Worm (Caenorhabditis elegans) whole organism, L4 larva: Measurements from ENCODE around the gene nlp-43.
A peak's percentile ranks its signal among the peaks of the same experiment; 100 is the strongest.

Experiments used
- F37D6.2 ChIP-seq: sonication (generic microtip); optimal IDR thresholded peaks from 2 replicates; lab custom pipeline; 2016; ENCODE audit warnings: mild to moderate bottlenecking, missing genetic modification characterization, missing compliant biosample characterization
- R02D3.7 ChIP-seq: fragments of 150-350 bp; sonication (generic microtip); optimal IDR thresholded peaks from 3 replicates; lab custom pipeline; 2014; ENCODE audit warnings: missing biosample characterization, missing genetic modification characterization
- Y48G9A.11 ChIP-seq: fragments of 200-800 bp; sonication (Bioruptor generic); IDR thresholded peaks from 2 replicates; pipeline ENCODE4 v1.3.6; 2022; ENCODE audit warnings: missing genetic modification reagents, missing genetic modification characterization, missing compliant biosample characterization
- ZK337.2 ChIP-seq: fragments of 200-800 bp; sonication (Bioruptor generic); IDR thresholded peaks from 2 replicates; pipeline ENCODE4 v1.3.6; 2022; ENCODE audit warnings: missing genetic modification reagents, missing genetic modification characterization, missing compliant biosample characterization
- ceh-28 ChIP-seq: fragments of 150-350 bp; optimal IDR thresholded peaks from 2 replicates; lab custom pipeline; 2014; ENCODE audit warnings: missing biosample characterization, missing genetic modification reagents, missing genetic modification characterization
- ceh-44 ChIP-seq: fragments of 200-800 bp; sonication (Bioruptor generic); IDR thresholded peaks from 2 replicates; pipeline ENCODE4 v1.3.6; 2022; ENCODE audit warnings: missing genetic modification reagents, missing genetic modification characterization, missing compliant biosample characterization
- dmd-8 ChIP-seq: fragments of 200-800 bp; sonication (Bioruptor generic); IDR thresholded peaks from 2 replicates; pipeline ENCODE4 v1.3.6; 2022; ENCODE audit warnings: missing genetic modification characterization, missing compliant biosample characterization
- dpl-1 ChIP-seq: fragments of 150-350 bp; optimal IDR thresholded peaks from 2 replicates; lab custom pipeline; 2014; ENCODE audit warnings: missing biosample characterization, missing genetic modification reagents, missing genetic modification characterization
- dve-1 ChIP-seq: sonication (generic microtip); optimal IDR thresholded peaks from 2 replicates; lab custom pipeline; 2017; ENCODE audit warnings: antibody characterized with exemption, mild to moderate bottlenecking, missing genetic modification characterization, missing compliant biosample characterization; ENCODE audit not compliant: insufficient read depth
- fos-1 ChIP-seq: fragments of 150-350 bp; optimal IDR thresholded peaks from 2 replicates; lab custom pipeline; 2014; ENCODE audit warnings: missing biosample characterization, missing genetic modification characterization
- hif-1 ChIP-seq, 2 experiments: sonication (generic microtip); optimal IDR thresholded peaks; 2 replicates each; lab custom pipeline; 2016 to 2017; ENCODE audit warnings: missing compliant biosample characterization in 2 of 2, missing genetic modification characterization in 2 of 2, missing genetic modification reagents in 2 of 2, missing genotype in 2 of 2, mild to moderate bottlenecking in 1 of 2
- hlh-11 ChIP-seq: fragments of 200-800 bp; sonication (Bioruptor generic); optimal IDR thresholded peaks from 2 replicates; lab custom pipeline; 2018; ENCODE audit warnings: mild to moderate bottlenecking, missing genetic modification characterization, missing compliant biosample characterization
- hlh-30 ChIP-seq: sonication (generic microtip); optimal IDR thresholded peaks from 2 replicates; lab custom pipeline; 2017; ENCODE audit warnings: antibody characterized with exemption, mild to moderate bottlenecking, missing genetic modification characterization, missing compliant biosample characterization; ENCODE audit not compliant: insufficient read depth
- lin-15B ChIP-seq: fragments of 150-350 bp; sonication (generic microtip); optimal IDR thresholded peaks from 3 replicates; lab custom pipeline; 2014; ENCODE audit warnings: missing biosample characterization, missing genetic modification characterization
- lin-29 ChIP-seq: fragments of 200-800 bp; sonication (Bioruptor generic); IDR thresholded peaks from 2 replicates; pipeline ENCODE4 v1.3.6; 2022; ENCODE audit warnings: missing genetic modification reagents, missing genetic modification characterization, missing compliant biosample characterization
- lsy-2 ChIP-seq, 2 experiments: fragments of 150-350 bp in 1 of 2; sonication (generic microtip) in 1 of 2; optimal IDR thresholded peaks; 2 replicates each; lab custom pipeline; 2014 to 2017; ENCODE audit warnings: missing biosample characterization in 2 of 2, missing genetic modification characterization in 2 of 2
- mdl-1 ChIP-seq, 2 experiments: fragments of 150-350 bp in 1 of 2; sonication (generic microtip) in 1 of 2; optimal IDR thresholded peaks; 2 replicates each; lab custom pipeline; 2014 to 2017; ENCODE audit warnings: missing biosample characterization in 2 of 2, missing genetic modification characterization in 2 of 2
- mes-2 ChIP-seq: sonication (generic microtip); optimal IDR thresholded peaks from 2 replicates; lab custom pipeline; 2016; ENCODE audit warnings: missing genotype, mild to moderate bottlenecking, missing genetic modification characterization, missing compliant biosample characterization; ENCODE audit not compliant: poor library complexity, severe bottlenecking
- nhr-111 ChIP-seq: fragments of 200-800 bp; sonication (Bioruptor generic); optimal IDR thresholded peaks from 2 replicates; lab custom pipeline; 2018; ENCODE audit warnings: mild to moderate bottlenecking, missing genetic modification characterization, missing compliant biosample characterization
- nhr-237 ChIP-seq: sonication (generic microtip); optimal IDR thresholded peaks from 2 replicates; lab custom pipeline; 2017; ENCODE audit warnings: missing biosample characterization, missing genetic modification characterization
- nhr-25 ChIP-seq: sonication (generic microtip); optimal IDR thresholded peaks from 2 replicates; lab custom pipeline; 2017; ENCODE audit warnings: missing genetic modification characterization, mild to moderate bottlenecking, missing compliant biosample characterization, antibody characterized with exemption, moderate library complexity, borderline replicate concordance; ENCODE audit not compliant: insufficient read depth
- nhr-28 ChIP-seq: fragments of 150-350 bp; optimal IDR thresholded peaks from 2 replicates; lab custom pipeline; 2014; ENCODE audit warnings: missing biosample characterization, missing genetic modification characterization
- nhr-48 ChIP-seq: sonication (generic microtip); optimal IDR thresholded peaks from 2 replicates; lab custom pipeline; 2016; ENCODE audit warnings: mild to moderate bottlenecking, missing genetic modification characterization, missing compliant biosample characterization
- nhr-76 ChIP-seq: fragments of 150-350 bp; optimal IDR thresholded peaks from 2 replicates; lab custom pipeline; 2014; ENCODE audit warnings: missing biosample characterization, missing genetic modification characterization
- nhr-77 ChIP-seq: fragments of 150-350 bp; optimal IDR thresholded peaks from 2 replicates; lab custom pipeline; 2014; ENCODE audit warnings: missing biosample characterization, missing genetic modification characterization
- rbr-2 ChIP-seq: sonication (generic microtip); optimal IDR thresholded peaks from 2 replicates; lab custom pipeline; 2016; ENCODE audit warnings: missing genotype, missing genetic modification characterization, missing compliant biosample characterization
- sdz-12 ChIP-seq: fragments of 200-800 bp; sonication (Bioruptor generic); optimal IDR thresholded peaks from 2 replicates; lab custom pipeline; 2018; ENCODE audit warnings: mild to moderate bottlenecking, missing genetic modification characterization, missing compliant biosample characterization
- tra-1 ChIP-seq: fragments of 200-800 bp; sonication (Bioruptor generic); IDR thresholded peaks from 2 replicates; pipeline ENCODE4 v1.3.6; 2022; ENCODE audit warnings: missing genetic modification reagents, missing genetic modification characterization, missing compliant biosample characterization
- unc-130 ChIP-seq: sonication (generic microtip); optimal IDR thresholded peaks from 2 replicates; lab custom pipeline; 2016; ENCODE audit warnings: missing genetic modification reagents, missing genetic modification characterization, missing compliant biosample characterization
- unc-62 ChIP-seq, 3 experiments: fragments of 150-350 bp in 1 of 3; sonication (generic microtip); optimal IDR thresholded peaks in 2 of 3; peaks in 1 of 3; 1 replicate in 1 of 3; 2 replicates in 2 of 3; lab custom pipeline; 2014 to 2017; ENCODE audit warnings: missing biosample characterization in 3 of 3, missing genetic modification characterization in 3 of 3, missing genetic modification reagents in 3 of 3, missing genotype in 1 of 3
- zag-1 ChIP-seq: fragments of 150-350 bp; optimal IDR thresholded peaks from 2 replicates; lab custom pipeline; 2014; ENCODE audit warnings: missing biosample characterization, missing genetic modification characterization
- zfp-3 ChIP-seq: fragments of 200-800 bp; sonication (Bioruptor generic); conservative IDR thresholded peaks from 2 replicates; pipeline ENCODE4 v1.3.6; 2022; ENCODE audit warnings: missing genetic modification reagents, missing genetic modification characterization, missing compliant biosample characterization
- zip-11 ChIP-seq: fragments of 200-800 bp; sonication (Bioruptor generic); IDR thresholded peaks from 2 replicates; pipeline ENCODE4 v1.3.6; 2022; ENCODE audit warnings: missing genetic modification characterization, missing compliant biosample characterization
- zip-2 ChIP-seq: fragments of 150-350 bp; optimal IDR thresholded peaks from 2 replicates; lab custom pipeline; 2014; ENCODE audit warnings: missing biosample characterization, missing genetic modification characterization

Gene nlp-43

ce11 chrIII:5042112-5042511, at the start of gene nlp-43:
nlp-43 (plus strand) TSS chrIII:5042412.
- TF ChIP-seq dmd-8 (GFP tag; lab: Robert Waterston, UW) = no peak
- no peak for TF ChIP-seq sdz-12 (GFP tag; lab: Kevin White, UChicago)
- no peak for TF ChIP-seq hlh-30

DNA sequence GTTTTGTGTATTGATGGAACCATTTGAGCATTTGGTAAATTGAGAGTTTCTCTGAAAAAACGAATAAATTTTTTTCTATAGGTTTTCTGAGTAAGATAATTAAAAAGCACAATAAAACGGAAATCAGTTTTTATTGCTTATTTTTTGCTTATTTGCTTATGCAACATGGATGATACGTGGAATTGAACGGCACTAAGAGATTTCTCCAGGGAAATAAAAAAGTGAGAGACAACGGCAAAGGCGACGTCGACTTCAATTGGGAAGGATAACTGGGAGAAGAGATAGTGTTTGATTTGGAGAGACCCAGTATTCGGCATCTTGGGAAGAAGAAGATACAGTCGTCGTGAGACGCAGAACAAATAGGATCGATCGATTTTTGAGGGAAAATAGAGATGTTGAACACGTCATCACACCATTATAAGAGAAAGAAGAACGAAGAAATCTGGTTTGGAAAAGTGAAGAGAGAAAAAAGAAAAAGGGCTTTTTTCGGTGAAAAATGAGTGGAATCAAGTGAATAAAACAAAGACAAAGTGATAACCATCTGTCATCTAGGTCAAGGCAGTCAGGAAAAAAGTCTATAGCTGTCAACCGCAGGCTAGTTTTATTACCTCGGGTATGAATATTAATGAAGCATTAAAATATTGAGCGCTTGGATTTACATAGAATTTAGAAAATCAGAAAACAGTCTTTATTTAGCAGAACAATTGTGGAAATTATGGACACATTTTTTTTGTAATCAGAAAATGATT, 43.9 kb upstream of the nlp-43 start, which contains the start of gene tmem-131:
tmem-131 (minus strand) TSS at position 51 of the 749 bp plus-strand sequence.
- TF ChIP-seq zip-2 (tag; lab: Kevin White, UChicago) (no peak), dve-1 (tag; lab: Kevin White, UChicago) (peak; percentile 11), nhr-77 (no peak), unc-62 (GFP tag; optimal IDR thresholded peaks at IDR 0.05 in 1 of 2; lab: Kevin White, UChicago) (peak in 1 of 2 experiments; percentile 90), unc-62 (tag; optimal IDR thresholded peaks at IDR 0.05; lab: Kevin White, UChicago) (no peak), nhr-28 (tag; lab: Kevin White, UChicago) (peak; percentile 53), lsy-2 (tag; optimal IDR thresholded peaks at IDR 0.05; lab: Kevin White, UChicago) (peak in 1 of 2 experiments; percentile 16), dmd-8 (GFP tag; lab: Robert Waterston, UW) (no peak), ceh-28 (tag; lab: Kevin White, UChicago) (peak; percentile 26), rbr-2 (tag; lab: Kevin White, UChicago) (no peak), zip-11 (GFP tag; lab: Robert Waterston, UW) (no peak), nhr-25 (tag; lab: Kevin White, UChicago) (peak; percentile 63), hlh-11 (tag; lab: Kevin White, UChicago) (peak; percentile 60), nhr-48 (tag; lab: Kevin White, UChicago) (peak; percentile 11), nhr-76 (tag; lab: Kevin White, UChicago) (no peak), dpl-1 (GFP tag; lab: Kevin White, UChicago) (peak; percentile 9)

DNA sequence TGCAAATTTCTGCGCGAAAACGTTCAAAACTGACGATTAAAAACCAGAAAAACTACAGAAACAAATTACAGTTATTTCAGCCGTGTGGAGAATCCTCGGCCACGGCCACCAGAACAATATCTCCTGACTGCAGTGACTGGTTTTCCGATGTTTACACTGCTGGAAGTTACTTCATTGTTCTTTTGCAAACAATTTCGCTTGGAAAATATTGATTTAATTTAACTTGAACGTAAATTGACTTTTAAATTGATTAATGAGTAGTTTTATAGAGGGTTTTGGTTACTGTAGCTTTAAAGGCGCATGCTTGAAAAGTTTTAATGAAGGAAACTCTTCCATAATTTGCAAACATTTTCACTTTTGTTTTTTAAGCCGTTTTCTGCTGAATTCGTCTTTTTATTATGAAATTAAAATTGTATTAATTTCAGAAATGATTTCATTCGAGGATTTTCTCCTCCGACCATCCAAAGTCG, 43.2 kb upstream of the nlp-43 start, which contains the start of gene smcr-8:
smcr-8 (plus strand) TSS at position 420 of the 470 bp plus-strand sequence.
- TF ChIP-seq lsy-2 (tag; optimal IDR thresholded peaks at IDR 0.05; lab: Kevin White, UChicago) (peak in 1 of 2 experiments; percentile 2), F37D6.2 (no peak), zag-1 (tag; lab: Kevin White, UChicago) (no peak), ceh-44 (no peak), unc-130 (GFP tag; lab: Kevin White, UChicago) (peak; percentile 88), Y48G9A.11 (0 out of 2 replicates have a peak, but pooled peaks have one; percentile 30), dpl-1 (GFP tag; lab: Kevin White, UChicago) (peak; percentile 4), tra-1 (GFP tag; lab: Robert Waterston, UW) (0 out of 2 replicates have a peak, but pooled peaks have one; percentile 30), mes-2 (tag; lab: Kevin White, UChicago) (peak; percentile 74), hif-1 (tag; optimal IDR thresholded peaks at IDR 0.05; lab: Kevin White, UChicago) (peak in 1 of 2 experiments; percentile 44)

DNA sequence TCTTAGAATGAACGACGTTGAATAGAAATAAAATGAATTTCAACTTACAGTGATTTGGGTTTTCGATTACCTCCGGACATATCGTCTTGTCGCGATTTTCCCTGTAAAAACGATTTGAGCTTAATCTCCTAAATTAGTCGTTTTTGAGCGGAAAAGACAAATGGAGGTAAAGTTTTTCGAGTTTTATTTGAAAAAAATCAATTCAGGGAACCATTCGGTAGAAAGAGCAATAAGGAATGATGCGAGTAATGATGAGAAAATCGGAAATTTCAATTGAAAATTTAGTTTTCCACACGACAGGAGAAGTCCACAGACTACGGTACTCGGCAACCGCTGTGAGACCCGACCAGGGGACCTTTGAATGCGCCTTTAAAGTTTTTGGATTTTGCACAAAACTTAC, 40.0 kb upstream of the nlp-43 start, which contains the start of gene R144.10:
R144.10 (minus strand) TSS at position 101 of the 400 bp plus-strand sequence.
- TF ChIP-seq lin-29 (GFP tag; lab: Robert Waterston, UW) (no peak), lin-15B (tag; lab: Kevin White, UChicago) (no peak), unc-130 (GFP tag; lab: Kevin White, UChicago) (no peak), ZK337.2 (GFP tag; lab: Robert Waterston, UW) (no peak), nhr-237 (tag; lab: Kevin White, UChicago) (no peak), zfp-3 (GFP tag; lab: Robert Waterston, UW) (no peak), nhr-111 (GFP tag; lab: Kevin White, UChicago) (no peak), rbr-2 (tag; lab: Kevin White, UChicago) (no peak), mdl-1 (tag; optimal IDR thresholded peaks at IDR 0.05; lab: Kevin White, UChicago) (no peak), R02D3.7 (no peak), fos-1 (no peak)
